Fruit fly (Drosophila melanogaster): ENCODE results near the gene CG12535.

Gene CG12535

dm6 chrX:3474476-3475439 is 26.0 kb upstream of the CG12535 start, which contains the start of gene CG12206 (continued):
- TF ChIP-seq pho (GFP tag; optimal IDR thresholded peaks at IDR 0.05) = no peak
- TF ChIP-seq GATAe (GFP tag; conservative IDR thresholded peaks at IDR 0.05) = no peak
- TF ChIP-seq Side (GFP tag; optimal IDR thresholded peaks at IDR 0.05) = no peak
- TF ChIP-seq CG4730 (GFP tag; IDR thresholded peaks at IDR 0.05) = no peak
- TF ChIP-seq C15 (GFP tag; IDR thresholded peaks at IDR 0.05) = no peak
- no peak for TF ChIP-seq p53 (GFP tag; optimal IDR thresholded peaks at IDR 0.05)
- no peak for TF ChIP-seq insv (GFP tag; optimal IDR thresholded peaks at IDR 0.05)
- TF ChIP-seq CG9932 (GFP tag; IDR thresholded peaks at IDR 0.05) = peak; percentile 80
- TF ChIP-seq CG17568 (GFP tag; optimal IDR thresholded peaks at IDR 0.05) = no peak
- TF ChIP-seq Abd-B (GFP tag; optimal IDR thresholded peaks at IDR 0.05) = peak; percentile 60
- peak; percentile 56 for TF ChIP-seq CG13296 (GFP tag; optimal IDR thresholded peaks at IDR 0.05)
- TF ChIP-seq CG3847 (GFP tag; IDR thresholded peaks at IDR 0.05) = peak; percentile 63
- no peak for TF ChIP-seq CG11398 (GFP tag; optimal IDR thresholded peaks at IDR 0.05)
- peak; percentile 44 for TF ChIP-seq run (tag; optimal IDR thresholded peaks at IDR 0.05)
- TF ChIP-seq CG14014 (GFP tag; IDR thresholded peaks at IDR 0.05) = peak; percentile 25; the same call in 1 of the 2 replicates
- TF ChIP-seq CG10959 (GFP tag; IDR thresholded peaks at IDR 0.05) = no peak
- TF ChIP-seq tup (GFP tag; optimal IDR thresholded peaks at IDR 0.05) = no peak
- TF ChIP-seq sens-2 (GFP tag; IDR thresholded peaks at IDR 0.05) = no peak
- peak; percentile 23 for TF ChIP-seq CG15601 (tag; optimal IDR thresholded peaks at IDR 0.05)
- no peak for TF ChIP-seq Optix (GFP tag; IDR thresholded peaks at IDR 0.05)
- no peak for TF ChIP-seq CG13287 (GFP tag; IDR thresholded peaks at IDR 0.05; ENCODE audit: partially characterized antibody)
- peak; percentile 78 for TF ChIP-seq gem (tag; optimal IDR thresholded peaks at IDR 0.05)
- no peak for TF ChIP-seq vfl (GFP tag; optimal IDR thresholded peaks at IDR 0.05)
- TF ChIP-seq chinmo (GFP tag; IDR thresholded peaks at IDR 0.05; ENCODE audit: partially characterized antibody) = peak; percentile 71; the same call in 2 of the 4 replicates
- no peak for TF ChIP-seq CG3163 (GFP tag; optimal IDR thresholded peaks at IDR 0.05)
- peak; percentile 62 for TF ChIP-seq BtbVII (GFP tag; optimal IDR thresholded peaks at IDR 0.05)
- TF ChIP-seq vnd (GFP tag; IDR thresholded peaks at IDR 0.05; ENCODE audit: partially characterized antibody) = no peak
- no peak for TF ChIP-seq CG4617 (GFP tag; optimal IDR thresholded peaks at IDR 0.05; ENCODE audit: borderline replicate concordance)
- TF ChIP-seq Blimp-1 (GFP tag; optimal IDR thresholded peaks at IDR 0.05) = peak; percentile 46
- peak; percentile 10; the same call in 1 of the 2 replicates for TF ChIP-seq CG10366 (GFP tag; IDR thresholded peaks at IDR 0.05)
- no peak for TF ChIP-seq bigmax (GFP tag; optimal IDR thresholded peaks at IDR 0.05)
- no peak for TF ChIP-seq mirr (GFP tag; optimal IDR thresholded peaks at IDR 0.05)
- peak; percentile 53 for TF ChIP-seq Ssrp (tag; optimal IDR thresholded peaks at IDR 0.05)
- TF ChIP-seq CG5953 (GFP tag; IDR thresholded peaks at IDR 0.05) = no peak
- peak; percentile 7; the same call in 1 of the 4 replicates for TF ChIP-seq Gug (GFP tag; IDR thresholded peaks at IDR 0.05)
- TF ChIP-seq CG7987 (GFP tag; optimal IDR thresholded peaks at IDR 0.05) = no peak
- no peak for TF ChIP-seq Nf-YA (GFP tag; IDR thresholded peaks at IDR 0.05)
- TF ChIP-seq esg (GFP tag; conservative IDR thresholded peaks at IDR 0.05) = peak; percentile 32; the same call in 1 of the 2 replicates
- peak in 1 of 2 experiments; percentile 31 for TF ChIP-seq dpn (GFP tag; optimal IDR thresholded peaks at IDR 0.05)
- peak; percentile 54 for TF ChIP-seq Dek (tag; optimal IDR thresholded peaks at IDR 0.05)
- no peak; the same call in 1 of the 2 replicates for TF ChIP-seq gsb (GFP tag; IDR thresholded peaks at IDR 0.05)
- no peak for TF ChIP-seq Stat92E (GFP tag; optimal IDR thresholded peaks at IDR 0.05)
- TF ChIP-seq Dbx (GFP tag; IDR thresholded peaks at IDR 0.05) = peak; percentile 47; the same call in 1 of the 3 replicates
- peak; percentile 74 for TF ChIP-seq Ets65A (GFP tag)
- no peak for TF ChIP-seq CG5180 (GFP tag; optimal IDR thresholded peaks at IDR 0.05)
- no peak for TF ChIP-seq cg (GFP tag; optimal IDR thresholded peaks at IDR 0.05)
- peak; percentile 21 for TF ChIP-seq CG18619 (GFP tag; optimal IDR thresholded peaks at IDR 0.05)
- TF ChIP-seq tgo (GFP tag; IDR thresholded peaks at IDR 0.05) = peak; percentile 58; the same call in 2 of the 3 replicates
